Worm (Caenorhabditis elegans): Measurements from ENCODE around the gene pigk-1.

The pigk-1 gene

DNA sequence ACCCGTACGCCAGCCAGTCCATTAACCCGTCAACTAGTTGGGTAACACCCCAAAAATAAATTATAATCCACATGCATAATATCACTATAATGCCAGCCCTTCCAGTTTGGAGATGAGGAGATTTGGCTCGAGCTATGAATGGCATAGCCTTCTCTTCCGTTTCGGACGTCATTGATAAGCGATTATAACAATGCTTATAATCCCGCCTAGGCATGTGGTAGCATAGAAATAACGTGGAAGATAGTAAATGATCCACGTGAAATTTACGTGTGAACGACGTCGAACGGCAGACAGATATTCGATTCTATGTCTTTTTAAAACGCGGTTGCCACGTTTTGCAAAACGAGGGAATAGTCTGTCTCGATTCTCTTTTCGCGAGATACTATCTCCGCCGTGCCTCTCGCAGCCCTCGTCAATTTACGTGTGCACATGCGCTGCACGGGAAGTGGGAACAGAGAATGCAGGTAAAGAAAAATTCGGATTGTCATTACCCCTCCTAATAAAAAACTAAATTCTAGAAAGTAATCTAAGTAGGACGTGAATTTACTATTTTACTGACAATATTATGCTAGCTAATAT lies 39.1 kb upstream of the pigk-1 start (continued):
- peak; percentile 49 for TF ChIP-seq hlh-11 (tag; optimal IDR thresholded peaks at IDR 0.05)

DNA sequence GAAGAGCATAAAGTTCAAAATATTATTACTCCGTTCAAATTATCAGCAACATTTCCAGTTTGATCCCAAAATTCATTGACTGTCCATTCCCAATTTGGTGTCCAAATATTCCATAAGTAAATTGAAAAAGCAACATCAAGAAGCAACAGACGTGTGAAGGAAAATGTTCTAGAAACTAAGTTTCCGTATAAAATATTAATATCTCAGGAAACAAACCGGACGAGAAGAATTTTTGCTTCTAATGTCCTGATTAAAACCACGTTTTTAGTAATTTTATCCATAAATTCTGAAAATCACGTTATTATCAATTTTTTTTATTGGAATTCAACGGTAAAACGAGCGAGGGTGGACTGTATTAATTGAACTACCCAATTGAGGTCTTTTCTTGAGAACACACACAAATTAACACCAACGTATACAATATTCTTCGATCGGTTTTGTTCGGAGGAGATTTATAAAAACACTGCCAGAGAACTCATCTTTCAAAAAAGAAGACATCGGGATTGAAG lies 37.2 kb upstream of the pigk-1 start, which contains the start of gene pigq-1:
Gene pigq-1, minus strand, starts transcription at position 286 of the 509 bp plus-strand sequence.
- TF ChIP-seq ceh-82 (tag; optimal IDR thresholded peaks at IDR 0.05): no peak
- TF ChIP-seq zag-1 (tag; optimal IDR thresholded peaks at IDR 0.05): peak; percentile 55
- TF ChIP-seq attf-4 (tag; optimal IDR thresholded peaks at IDR 0.05): no peak
- no peak for TF ChIP-seq saeg-2 (GFP tag; IDR thresholded peaks at IDR 0.05)
- TF ChIP-seq dmd-8 (GFP tag; IDR thresholded peaks at IDR 0.05): no peak
- TF ChIP-seq nhr-77 (tag; optimal IDR thresholded peaks at IDR 0.05): no peak
- no peak for TF ChIP-seq nhr-10 (tag; optimal IDR thresholded peaks at IDR 0.05)
- TF ChIP-seq dmd-6 (GFP tag; IDR thresholded peaks at IDR 0.05): no peak
- TF ChIP-seq zfp-2 (tag; optimal IDR thresholded peaks at IDR 0.05): peak; percentile 25
- TF ChIP-seq spr-1 (tag; optimal IDR thresholded peaks at IDR 0.05): peak; percentile 43
- no peak for TF ChIP-seq mxl-3 (GFP tag; optimal IDR thresholded peaks at IDR 0.05)
- TF ChIP-seq T26A8.4 (GFP tag; IDR thresholded peaks at IDR 0.05): no peak; the same call in 1 of the 2 replicates
- TF ChIP-seq mdl-1 (tag; optimal IDR thresholded peaks at IDR 0.05): no peak
- no peak for TF ChIP-seq ceh-20 (GFP tag; IDR thresholded peaks at IDR 0.05)
- TF ChIP-seq nhr-28 (tag; optimal IDR thresholded peaks at IDR 0.05): no peak
- no peak for TF ChIP-seq cey-2 (tag; optimal IDR thresholded peaks at IDR 0.05; ENCODE audit: borderline replicate concordance, insufficient read depth)
- TF ChIP-seq lin-29 (GFP tag; IDR thresholded peaks at IDR 0.05): no peak
- no peak for TF ChIP-seq Y75B8A.6 (GFP tag; IDR thresholded peaks at IDR 0.05)
- no peak for TF ChIP-seq vab-7 (GFP tag; IDR thresholded peaks at IDR 0.05)
- no peak for TF ChIP-seq nhr-42 (GFP tag; IDR thresholded peaks at IDR 0.05)
- TF ChIP-seq snpc-1.2 (GFP tag; IDR thresholded peaks at IDR 0.05): peak; percentile 65; the same call in 1 of the 2 replicates
- no peak for TF ChIP-seq ceh-28 (tag; optimal IDR thresholded peaks at IDR 0.05)
- TF ChIP-seq lin-13 (GFP tag; optimal IDR thresholded peaks at IDR 0.05): no peak
- TF ChIP-seq rbr-2 (tag; optimal IDR thresholded peaks at IDR 0.05): no peak
- TF ChIP-seq daf-12 (tag; optimal IDR thresholded peaks at IDR 0.05): no peak
- TF ChIP-seq mep-1 (tag; optimal IDR thresholded peaks at IDR 0.05): peak; percentile 63
- no peak for TF ChIP-seq aha-1 (tag)
- no peak for TF ChIP-seq zip-11 (GFP tag; IDR thresholded peaks at IDR 0.05)
- peak; percentile 53 for TF ChIP-seq T20F7.1 (GFP tag; optimal IDR thresholded peaks at IDR 0.05)
- TF ChIP-seq hlh-30 (tag; optimal IDR thresholded peaks at IDR 0.05; ENCODE audit: insufficient read depth): no peak
- TF ChIP-seq lim-7 (GFP tag; IDR thresholded peaks at IDR 0.05): no peak
- TF ChIP-seq Y48G9A.11 (GFP tag; IDR thresholded peaks at IDR 0.05): peak; percentile 36; the same call in 1 of the 2 replicates
- no peak for TF ChIP-seq F10B5.3 (tag; optimal IDR thresholded peaks at IDR 0.05)
- TF ChIP-seq R02D3.7 (tag; optimal IDR thresholded peaks at IDR 0.05): no peak
- peak in 1 of 2 experiments; percentile 71 for TF ChIP-seq lsy-2 (tag; optimal IDR thresholded peaks at IDR 0.05)
- no peak; the same call in 1 of the 2 replicates for TF ChIP-seq tra-1 (GFP tag; IDR thresholded peaks at IDR 0.05)
- TF ChIP-seq php-3 (GFP tag; IDR thresholded peaks at IDR 0.05): no peak
- TF ChIP-seq dpl-1 (GFP tag; optimal IDR thresholded peaks at IDR 0.05): peak; percentile 21
- TF ChIP-seq pha-4 (GFP tag; IDR thresholded peaks at IDR 0.05): peak; percentile 59; the same call in 1 of the 2 replicates
- TF ChIP-seq pha-4 (tag; optimal IDR thresholded peaks at IDR 0.05): no peak
- no peak for TF ChIP-seq aly-2 (tag; optimal IDR thresholded peaks at IDR 0.05)
- no peak for TF ChIP-seq nhr-6 (tag; optimal IDR thresholded peaks at IDR 0.05)
- TF ChIP-seq F49E8.2 (tag; optimal IDR thresholded peaks at IDR 0.05; ENCODE audit: borderline replicate concordance): peak; percentile 40
- no peak for TF ChIP-seq jun-1 (tag; optimal IDR thresholded peaks at IDR 0.05)
- TF ChIP-seq F26F4.8 (GFP tag; conservative IDR thresholded peaks at IDR 0.05): 0 out of 2 replicates have a peak, but pooled peaks have one; percentile 18
- TF ChIP-seq mdt-29 (GFP tag; IDR thresholded peaks at IDR 0.05): peak; percentile 34; the same call in 1 of the 2 replicates
- no peak for TF ChIP-seq unc-39 (tag; optimal IDR thresholded peaks at IDR 0.05)
- no peak for TF ChIP-seq set-16 (GFP tag; IDR thresholded peaks at IDR 0.05)
